Worm (Caenorhabditis elegans): ENCODE measurements around the gene T26C11.8.

Gene T26C11.8

ce11 chrX:1860422-1860821, at the start of gene T26C11.8:
Gene T26C11.8, plus strand, starts transcription at chrX:1860722.
- no peak for TF ChIP-seq lsy-2 (tag; optimal IDR thresholded peaks at IDR 0.05)
- TF ChIP-seq lir-3 (tag; optimal IDR thresholded peaks at IDR 0.05; ENCODE audit: poor library complexity): no peak
- no peak for TF ChIP-seq ceh-63 (GFP tag; optimal IDR thresholded peaks at IDR 0.05)
- TF ChIP-seq lin-13 (GFP tag; optimal IDR thresholded peaks at IDR 0.05): no peak
- TF ChIP-seq nhr-28 (tag; optimal IDR thresholded peaks at IDR 0.05): no peak
- no peak for TF ChIP-seq pax-3 (tag; optimal IDR thresholded peaks at IDR 0.05)
- no peak for TF ChIP-seq ets-5 (GFP tag; IDR thresholded peaks at IDR 0.05)
- no peak for TF ChIP-seq ceh-8 (GFP tag; optimal IDR thresholded peaks at IDR 0.05)
- no peak for TF ChIP-seq xbp-1 (tag; optimal IDR thresholded peaks at IDR 0.05)
- TF ChIP-seq irx-1 (tag; optimal IDR thresholded peaks at IDR 0.05): no peak
- no peak for TF ChIP-seq ceh-82 (tag; optimal IDR thresholded peaks at IDR 0.05)

- TF ChIP-seq grh-1 (GFP tag; IDR thresholded peaks at IDR 0.05): no peak
- no peak for TF ChIP-seq ces-1 (GFP tag; optimal IDR thresholded peaks at IDR 0.05)
- TF ChIP-seq nhr-20 (tag; optimal IDR thresholded peaks at IDR 0.05): no peak
- TF ChIP-seq ceh-90 (tag; optimal IDR thresholded peaks at IDR 0.05): no peak
- TF ChIP-seq xbp-1 (tag; optimal IDR thresholded peaks at IDR 0.05): no peak
- no peak for TF ChIP-seq alr-1 (tag; optimal IDR thresholded peaks at IDR 0.05; ENCODE audit: borderline replicate concordance)
- no peak for TF ChIP-seq aha-1 (tag; optimal IDR thresholded peaks at IDR 0.05)
- no peak for TF ChIP-seq lsy-2 (tag; optimal IDR thresholded peaks at IDR 0.05)
- no peak for TF ChIP-seq zag-1 (tag; optimal IDR thresholded peaks at IDR 0.05)
- TF ChIP-seq C04F5.9 (tag; optimal IDR thresholded peaks at IDR 0.05): no peak
- TF ChIP-seq irx-1 (tag; optimal IDR thresholded peaks at IDR 0.05): no peak
- no peak for TF ChIP-seq pag-3 (tag; optimal IDR thresholded peaks at IDR 0.05; ENCODE audit: borderline replicate concordance, insufficient read depth)
- no peak for TF ChIP-seq lin-13 (GFP tag; optimal IDR thresholded peaks at IDR 0.05)
- TF ChIP-seq nhr-11 (tag; optimal IDR thresholded peaks at IDR 0.05): no peak
- TF ChIP-seq nhr-19 (GFP tag; conservative IDR thresholded peaks at IDR 0.05): no peak
Observed at ce11 chrX:1811436-1811835, 49.1 kb upstream of the T26C11.8 start, which contains the start of gene C14E2.3. Gene C14E2.3, minus strand, starts transcription at chrX:1811536.

DNA sequence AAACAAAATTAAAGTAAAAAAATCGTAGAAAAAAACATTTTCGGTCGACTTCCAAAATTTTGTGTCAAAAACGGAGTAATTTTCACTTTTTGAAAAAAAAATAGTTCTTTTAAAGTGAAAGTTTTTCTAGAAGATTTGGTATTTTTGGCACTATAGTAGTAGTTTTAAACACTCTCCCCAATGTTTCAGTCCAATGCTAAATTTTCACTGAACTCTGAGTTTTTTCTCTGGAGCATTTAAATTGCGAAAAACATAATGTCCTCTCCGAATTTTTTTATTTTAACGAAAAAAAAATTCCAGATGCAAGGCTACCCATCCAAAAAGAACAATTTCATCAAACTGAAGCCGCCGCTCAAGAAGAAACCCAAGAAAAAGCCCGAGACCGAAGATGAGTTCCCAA, 44.4 kb upstream of the T26C11.8 start, which contains the start of gene C14E2.7:
Gene C14E2.7, plus strand, starts transcription at position 301 of the 400 bp plus-strand sequence.
- TF ChIP-seq lin-35 (GFP tag; optimal IDR thresholded peaks at IDR 0.05) (no peak), nhr-11 (tag; optimal IDR thresholded peaks at IDR 0.05) (no peak), egl-13 (tag; optimal IDR thresholded peaks at IDR 0.05) (no peak), C04F5.9 (tag; optimal IDR thresholded peaks at IDR 0.05) (no peak), lin-13 (GFP tag; optimal IDR thresholded peaks at IDR 0.05) (no peak)

- TF ChIP-seq grh-1 (GFP tag; IDR thresholded peaks at IDR 0.05) (no peak), lin-15B (tag; optimal IDR thresholded peaks at IDR 0.05) (no peak), dpl-1 (GFP tag; optimal IDR thresholded peaks at IDR 0.05) (no peak), nhr-71 (tag; optimal IDR thresholded peaks at IDR 0.05) (no peak), snpc-4 (tag; optimal IDR thresholded peaks at IDR 0.05) (no peak), nhr-84 (tag; optimal IDR thresholded peaks at IDR 0.05) (no peak), lin-13 (GFP tag; optimal IDR thresholded peaks at IDR 0.05) (no peak), mep-1 (tag; optimal IDR thresholded peaks at IDR 0.05) (no peak)
Observed at ce11 chrX:1821235-1821634, 39.3 kb upstream of the T26C11.8 start, which contains the start of gene C14E2.4. Gene C14E2.4, minus strand, starts transcription at chrX:1821335.

- no peak for TF ChIP-seq lin-35 (GFP tag; optimal IDR thresholded peaks at IDR 0.05)
Observed at ce11 chrX:1825290-1825832, 35.2 kb upstream of the T26C11.8 start, which contains the start of gene C14E2.5. Gene C14E2.5, minus strand, starts transcription at chrX:1825340.

DNA sequence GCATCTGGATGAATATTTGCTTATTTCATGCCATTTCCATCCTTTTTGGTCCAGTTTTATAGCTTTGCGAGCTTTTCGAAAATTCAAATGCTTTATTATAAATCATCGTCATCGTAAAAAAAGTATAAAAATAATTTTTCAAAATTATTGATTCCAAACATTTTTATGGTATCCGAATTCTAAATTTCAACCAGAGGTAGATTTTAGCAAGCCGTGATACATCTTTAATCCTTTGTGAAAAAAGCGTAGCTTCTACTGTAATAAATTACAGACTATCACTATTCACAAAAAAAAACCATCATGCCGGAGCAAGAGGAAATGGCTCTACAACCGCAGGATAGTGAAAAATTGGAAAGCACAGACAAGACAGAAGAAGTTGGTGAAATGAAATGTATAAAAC, 34.4 kb upstream of the T26C11.8 start, which contains the start of gene C14E2.1:
Gene C14E2.1, plus strand, starts transcription at position 301 of the 400 bp plus-strand sequence.
- no peak for TF ChIP-seq nhr-11 (tag; optimal IDR thresholded peaks at IDR 0.05)
